Worm (Caenorhabditis elegans): ENCODE data around the gene Y43F8B.20.

The Y43F8B.20 gene

DNA sequence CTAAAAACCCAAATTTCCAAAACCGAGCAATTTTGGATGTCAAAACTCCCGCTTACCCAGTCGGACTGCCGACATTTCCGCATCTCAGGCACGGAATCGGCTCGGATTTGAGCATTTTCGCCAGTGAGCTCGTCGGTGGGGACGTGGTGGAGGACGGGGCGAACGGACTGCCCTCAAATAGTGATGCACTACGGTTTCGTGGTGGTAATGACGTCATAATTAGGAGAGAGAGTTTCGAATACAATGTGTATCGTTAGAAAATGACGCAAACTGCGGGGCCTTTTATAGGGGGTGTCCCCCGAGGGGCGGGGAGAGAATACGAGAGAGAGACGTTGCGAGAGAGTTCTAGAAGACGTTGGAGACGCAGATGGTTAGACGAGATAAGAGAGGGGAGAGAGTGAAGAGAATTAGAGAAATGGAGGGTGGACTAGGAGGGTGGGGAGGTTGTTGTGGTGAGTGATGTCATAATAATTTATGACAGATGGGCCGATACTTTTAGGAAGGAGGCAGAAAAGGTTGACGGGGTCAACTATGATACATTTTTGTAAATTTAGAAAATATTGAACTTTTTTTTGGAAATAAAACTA is 26.9 kb downstream of the Y43F8B.20 start (continued):
- TF ChIP-seq lin-15B (tag; optimal IDR thresholded peaks at IDR 0.05) = no peak
- peak; percentile 98 for TF ChIP-seq lin-14 (GFP tag; optimal IDR thresholded peaks at IDR 0.05)
- TF ChIP-seq ama-1 (optimal IDR thresholded peaks at IDR 0.05) = peak; percentile 90
- no peak for TF ChIP-seq sptf-1 (tag; optimal IDR thresholded peaks at IDR 0.05)
- no peak for TF ChIP-seq sup-37 (GFP tag; optimal IDR thresholded peaks at IDR 0.05)
- peak; percentile 72 for TF ChIP-seq blmp-1 (tag; optimal IDR thresholded peaks at IDR 0.05)
- TF ChIP-seq nhr-28 (tag; optimal IDR thresholded peaks at IDR 0.05) = no peak
- TF ChIP-seq dpl-1 (GFP tag; optimal IDR thresholded peaks at IDR 0.05) = peak; percentile 47 to 56 (median 50)
- peak; percentile 61 to 80 for TF ChIP-seq lin-35 (GFP tag; optimal IDR thresholded peaks at IDR 0.05)
- TF ChIP-seq dsc-1 (tag; optimal IDR thresholded peaks at IDR 0.05) = peak; percentile 73
- peak; percentile 48 for TF ChIP-seq skn-1 (tag; optimal IDR thresholded peaks at IDR 0.05)
- TF ChIP-seq nhr-84 (tag; optimal IDR thresholded peaks at IDR 0.05) = no peak
- no peak for TF ChIP-seq ceh-63 (GFP tag; optimal IDR thresholded peaks at IDR 0.05)
- TF ChIP-seq fkh-10 (GFP tag; optimal IDR thresholded peaks at IDR 0.05) = peak; percentile 19
- no peak for TF ChIP-seq ets-5 (GFP tag; IDR thresholded peaks at IDR 0.05)
- peak; percentile 76 for TF ChIP-seq isw-1 (GFP tag; IDR thresholded peaks at IDR 0.05)
- TF ChIP-seq swsn-7 (tag; optimal IDR thresholded peaks at IDR 0.05) = peak; percentile 88
- peak; percentile 41 for TF ChIP-seq hpl-2 (GFP tag; optimal IDR thresholded peaks at IDR 0.05)
- TF ChIP-seq elt-3 (tag; optimal IDR thresholded peaks at IDR 0.05) = peak in 5 of 6 experiments; percentile 25 to 93 (median 77)
- peak; percentile 94 for TF ChIP-seq nhr-20 (tag; optimal IDR thresholded peaks at IDR 0.05)
- peak; percentile 50 for TF ChIP-seq snpc-4 (tag; optimal IDR thresholded peaks at IDR 0.05)
- TF ChIP-seq irx-1 (tag; optimal IDR thresholded peaks at IDR 0.05) = peak; percentile 77
- peak; percentile 92 for TF ChIP-seq mep-1 (tag; optimal IDR thresholded peaks at IDR 0.05)
- TF ChIP-seq pag-3 (tag; optimal IDR thresholded peaks at IDR 0.05; ENCODE audit: borderline replicate concordance, insufficient read depth) = no peak
- peak; percentile 85 for TF ChIP-seq vab-15 (tag; optimal IDR thresholded peaks at IDR 0.05)
- no peak for TF ChIP-seq Y116A8C.19 (tag; optimal IDR thresholded peaks at IDR 0.05; ENCODE audit: borderline replicate concordance)
- TF ChIP-seq sox-4 (tag; optimal IDR thresholded peaks at IDR 0.05) = peak; percentile 43
- TF ChIP-seq ces-1 (GFP tag; optimal IDR thresholded peaks at IDR 0.05) = no peak
- peak; percentile 61 for TF ChIP-seq lin-13 (GFP tag; optimal IDR thresholded peaks at IDR 0.05)
- no peak for TF ChIP-seq fkh-4 (tag; optimal IDR thresholded peaks at IDR 0.05; ENCODE audit: borderline replicate concordance)
- no peak for TF ChIP-seq ceh-90 (tag; optimal IDR thresholded peaks at IDR 0.05)
- TF ChIP-seq ceh-82 (tag; optimal IDR thresholded peaks at IDR 0.05) = peak; percentile 62 to 86 (median 82)
- peak; percentile 71 for TF ChIP-seq xbp-1 (tag; optimal IDR thresholded peaks at IDR 0.05)
- TF ChIP-seq aha-1 (tag; optimal IDR thresholded peaks at IDR 0.05) = no peak
- TF ChIP-seq fos-1 (tag; optimal IDR thresholded peaks at IDR 0.05) = peak; percentile 59
- no peak for TF ChIP-seq efl-3 (GFP tag; optimal IDR thresholded peaks at IDR 0.05)
- peak; percentile 76 for TF ChIP-seq unc-62 (GFP tag; optimal IDR thresholded peaks at IDR 0.05)
- peak; percentile 96 for TF ChIP-seq unc-86 (tag; optimal IDR thresholded peaks at IDR 0.05)
- peak; percentile 87 for TF ChIP-seq mab-9 (GFP tag; IDR thresholded peaks at IDR 0.05)
- TF ChIP-seq grh-1 (GFP tag; IDR thresholded peaks at IDR 0.05) = peak; percentile 91
- no peak for TF ChIP-seq nhr-12 (tag; optimal IDR thresholded peaks at IDR 0.05)
- TF ChIP-seq nhr-77 (tag; optimal IDR thresholded peaks at IDR 0.05) = peak; percentile 21
- TF ChIP-seq egl-13 (tag; optimal IDR thresholded peaks at IDR 0.05) = peak; percentile 85
- TF ChIP-seq tlp-1 (tag; optimal IDR thresholded peaks at IDR 0.05) = no peak
- TF ChIP-seq lsy-2 (tag; optimal IDR thresholded peaks at IDR 0.05) = peak; percentile 76 to 85
- no peak for TF ChIP-seq hlh-17 (GFP tag; optimal IDR thresholded peaks at IDR 0.05; ENCODE audit: borderline replicate concordance)
- peak; percentile 80 to 88 for TF ChIP-seq egl-27 (tag; optimal IDR thresholded peaks at IDR 0.05)
- TF ChIP-seq fkh-8 (tag; optimal IDR thresholded peaks at IDR 0.05) = peak; percentile 94

Measured in whole organism, L1 larva.